Fruit fly (Drosophila melanogaster): ENCODE data around the gene spo.
A peak's percentile ranks its signal among the peaks of the same experiment; 100 is the strongest.

DNA sequence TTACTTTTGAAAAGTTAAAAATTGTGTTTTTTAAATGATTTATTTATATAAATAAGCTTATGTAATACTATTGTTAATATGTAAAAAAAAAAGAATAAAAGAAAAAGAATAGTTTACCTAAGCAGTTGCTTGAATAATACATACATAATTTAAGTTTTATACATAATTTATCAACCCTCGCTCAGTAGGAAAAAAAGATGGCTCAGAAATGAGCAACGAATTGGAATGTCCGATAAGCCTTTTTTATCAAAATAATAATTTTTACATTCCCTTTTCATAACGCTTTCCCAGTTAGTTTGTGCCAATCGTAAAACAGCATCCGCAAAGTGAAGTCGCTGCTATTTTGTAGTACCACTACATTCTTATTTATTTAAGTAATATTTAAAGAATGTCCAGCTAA is 12.1 kb upstream of the spo start, which contains the start of gene mthl2:
- TF ChIP-seq Mnt (GFP tag; optimal IDR thresholded peaks at IDR 0.05) (no peak), CG33017 (tag; optimal IDR thresholded peaks at IDR 0.05) (no peak), kay (GFP tag; ENCODE audit: borderline replicate concordance) (peak; percentile 14)

All from whole organism, adult.